Fruit fly (Drosophila melanogaster): ENCODE data around the gene CG11035.
"Not testable (repeated sequence)": the region's sequence is repeated elsewhere in the genome, so short reads cannot be mapped to it uniquely, and the experiment has no call there.

DNA sequence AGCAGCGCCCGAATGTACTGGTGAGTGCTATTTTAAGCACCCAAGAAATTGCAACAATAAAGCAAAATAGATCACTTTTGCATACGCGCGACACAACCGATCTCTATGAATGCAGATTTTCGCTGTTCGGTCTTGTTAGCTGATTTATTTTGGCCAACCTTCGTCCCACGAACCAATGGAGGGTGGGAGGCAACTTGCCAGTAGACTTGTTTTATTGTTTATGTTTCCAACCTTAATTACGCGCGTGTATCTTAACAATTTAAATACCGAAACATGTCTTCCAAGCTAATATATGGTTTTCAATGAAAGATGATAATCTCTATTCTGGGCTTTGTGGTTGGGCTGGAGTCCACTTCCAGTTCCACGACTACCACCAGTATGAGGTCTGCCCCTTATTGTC is 16.1 kb upstream of the CG11035 start, which contains the start of gene CG43618:
- TF ChIP-seq CG8478, CTCF (optimal IDR thresholded peaks at IDR 0.05): not testable (repeated sequence)
